Worm (Caenorhabditis elegans) whole organism, L4 larva: ENCODE results near the gene cey-4.

Experiments used
- D1046.2 ChIP-seq: fragments of 200-800 bp; sonication (Bioruptor generic); IDR thresholded peaks from 2 replicates; pipeline ENCODE4 v1.3.6; 2022; ENCODE audit warnings: missing genetic modification characterization, missing compliant biosample characterization
- F10B5.3 ChIP-seq: sonication (generic microtip); optimal IDR thresholded peaks from 2 replicates; lab custom pipeline; 2016; ENCODE audit warnings: mild to moderate bottlenecking, missing genetic modification characterization, missing compliant biosample characterization
- F26F4.8 ChIP-seq: fragments of 200-800 bp; sonication (Bioruptor generic); conservative IDR thresholded peaks from 2 replicates; pipeline ENCODE4 v1.3.6; 2022; ENCODE audit warnings: missing genetic modification characterization, missing compliant biosample characterization
- F44E2.7 ChIP-seq: fragments of 200-800 bp; sonication (Bioruptor generic); IDR thresholded peaks from 2 replicates; pipeline ENCODE4 v2.1.2; 2022; ENCODE audit warnings: missing genetic modification characterization, missing compliant biosample characterization
- F49E8.2 ChIP-seq: sonication (generic microtip); optimal IDR thresholded peaks from 2 replicates; lab custom pipeline; 2016; ENCODE audit warnings: missing compliant biosample characterization, mild to moderate bottlenecking, missing genetic modification characterization, borderline replicate concordance
- aha-1 ChIP-seq: fragments of 150-350 bp; peaks from one replicate; lab custom pipeline; 2014; ENCODE audit warnings: missing biosample characterization, missing genetic modification characterization
- ceh-20 ChIP-seq: fragments of 200-800 bp; sonication (Bioruptor generic); IDR thresholded peaks from 2 replicates; pipeline ENCODE4 v1.3.6; 2022; ENCODE audit warnings: missing genetic modification reagents, missing genetic modification characterization, missing compliant biosample characterization
- ctbp-1 ChIP-seq: fragments of 200-800 bp; sonication (Bioruptor generic); IDR thresholded peaks from 2 replicates; pipeline ENCODE4 v1.3.6; 2022; ENCODE audit warnings: missing genetic modification reagents, missing genetic modification characterization, missing compliant biosample characterization
- daf-16 ChIP-seq, 3 experiments: sonication (generic microtip); optimal IDR thresholded peaks; 2 replicates each; lab custom pipeline; 2016 to 2017; ENCODE audit warnings: missing genetic modification characterization in 3 of 3, missing genetic modification reagents in 3 of 3, mild to moderate bottlenecking in 2 of 3, missing compliant biosample characterization in 2 of 3, missing biosample characterization in 1 of 3, moderate library complexity in 1 of 3
- dmd-6 ChIP-seq: fragments of 200-800 bp; sonication (Bioruptor generic); IDR thresholded peaks from 2 replicates; pipeline ENCODE4 v1.3.6; 2022; ENCODE audit warnings: missing genetic modification reagents, missing genetic modification characterization, missing compliant biosample characterization
- dmd-8 ChIP-seq: fragments of 200-800 bp; sonication (Bioruptor generic); IDR thresholded peaks from 2 replicates; pipeline ENCODE4 v1.3.6; 2022; ENCODE audit warnings: missing genetic modification characterization, missing compliant biosample characterization
- dmd-9 ChIP-seq: fragments of 200-800 bp; sonication (Bioruptor generic); IDR thresholded peaks from 2 replicates; pipeline ENCODE4 v1.3.6; 2022; ENCODE audit warnings: missing genetic modification reagents, missing genetic modification characterization, missing compliant biosample characterization
- dpl-1 ChIP-seq: fragments of 150-350 bp; optimal IDR thresholded peaks from 2 replicates; lab custom pipeline; 2014; ENCODE audit warnings: missing biosample characterization, missing genetic modification reagents, missing genetic modification characterization
- dve-1 ChIP-seq: sonication (generic microtip); optimal IDR thresholded peaks from 2 replicates; lab custom pipeline; 2017; ENCODE audit warnings: antibody characterized with exemption, mild to moderate bottlenecking, missing genetic modification characterization, missing compliant biosample characterization; ENCODE audit not compliant: insufficient read depth
- egl-27 ChIP-seq: sonication (generic microtip); optimal IDR thresholded peaks from 3 replicates; lab custom pipeline; 2017; ENCODE audit warnings: missing biosample characterization, missing genetic modification reagents, missing genetic modification characterization
- egl-43 ChIP-seq: fragments of 200-800 bp; sonication (Bioruptor generic); IDR thresholded peaks from 2 replicates; pipeline ENCODE4 v1.3.6; 2022; ENCODE audit warnings: missing genetic modification reagents, missing genetic modification characterization, missing compliant biosample characterization
- hlh-11 ChIP-seq: fragments of 200-800 bp; sonication (Bioruptor generic); optimal IDR thresholded peaks from 2 replicates; lab custom pipeline; 2018; ENCODE audit warnings: mild to moderate bottlenecking, missing genetic modification characterization, missing compliant biosample characterization
- hlh-30 ChIP-seq: sonication (generic microtip); optimal IDR thresholded peaks from 2 replicates; lab custom pipeline; 2017; ENCODE audit warnings: antibody characterized with exemption, mild to moderate bottlenecking, missing genetic modification characterization, missing compliant biosample characterization; ENCODE audit not compliant: insufficient read depth
- hmg-1.1 ChIP-seq: fragments of 200-800 bp; sonication (Bioruptor generic); IDR thresholded peaks from 2 replicates; pipeline ENCODE4 v1.3.6; 2022; ENCODE audit warnings: missing genetic modification reagents, missing genetic modification characterization, missing compliant biosample characterization
- jun-1 ChIP-seq: fragments of 150-350 bp; optimal IDR thresholded peaks from 2 replicates; lab custom pipeline; 2014; ENCODE audit warnings: missing biosample characterization, missing genetic modification reagents, missing genetic modification characterization
- lin-15B ChIP-seq: fragments of 150-350 bp; sonication (generic microtip); optimal IDR thresholded peaks from 3 replicates; lab custom pipeline; 2014; ENCODE audit warnings: missing biosample characterization, missing genetic modification characterization
- lsy-2 ChIP-seq, 2 experiments: fragments of 150-350 bp in 1 of 2; sonication (generic microtip) in 1 of 2; optimal IDR thresholded peaks; 2 replicates each; lab custom pipeline; 2014 to 2017; ENCODE audit warnings: missing biosample characterization in 2 of 2, missing genetic modification characterization in 2 of 2
- madf-5 ChIP-seq, 2 experiments: fragments of 200-800 bp; sonication (Bioruptor generic); IDR thresholded peaks; 2 replicates each; pipeline ENCODE4 v1.3.6; 2022; ENCODE audit warnings: missing compliant biosample characterization in 2 of 2, missing genetic modification characterization in 2 of 2
- madf-9 ChIP-seq: fragments of 200-800 bp; sonication (Bioruptor generic); conservative IDR thresholded peaks from 2 replicates; pipeline ENCODE4 v1.3.6; 2022; ENCODE audit warnings: missing genetic modification reagents, missing genetic modification characterization, missing compliant biosample characterization
- mdl-1 ChIP-seq, 2 experiments: fragments of 150-350 bp in 1 of 2; sonication (generic microtip) in 1 of 2; optimal IDR thresholded peaks; 2 replicates each; lab custom pipeline; 2014 to 2017; ENCODE audit warnings: missing biosample characterization in 2 of 2, missing genetic modification characterization in 2 of 2
- mep-1 ChIP-seq: fragments of 150-350 bp; sonication (generic microtip); optimal IDR thresholded peaks from 3 replicates; lab custom pipeline; 2014; ENCODE audit warnings: missing biosample characterization, missing genetic modification characterization
- mes-2 ChIP-seq: sonication (generic microtip); optimal IDR thresholded peaks from 2 replicates; lab custom pipeline; 2016; ENCODE audit warnings: missing genotype, mild to moderate bottlenecking, missing genetic modification characterization, missing compliant biosample characterization; ENCODE audit not compliant: poor library complexity, severe bottlenecking
- mxl-2 ChIP-seq: fragments of 200-800 bp; sonication (Bioruptor generic); conservative IDR thresholded peaks from 2 replicates; pipeline ENCODE4 v1.3.6; 2022; ENCODE audit warnings: missing genetic modification reagents, missing genetic modification characterization, missing compliant biosample characterization
- mxl-3 ChIP-seq: fragments of 200-800 bp; sonication (Bioruptor generic); optimal IDR thresholded peaks from 2 replicates; lab custom pipeline; 2018; ENCODE audit warnings: mild to moderate bottlenecking, missing genetic modification characterization, missing compliant biosample characterization
- nhr-10 ChIP-seq: fragments of 150-350 bp; optimal IDR thresholded peaks from 2 replicates; lab custom pipeline; 2014; ENCODE audit warnings: missing biosample characterization, missing genetic modification characterization
- nhr-102 ChIP-seq: sonication (generic microtip); optimal IDR thresholded peaks from 2 replicates; lab custom pipeline; 2016; ENCODE audit warnings: mild to moderate bottlenecking, missing genetic modification characterization, moderate library complexity, missing compliant biosample characterization
- nhr-11 ChIP-seq: fragments of 150-350 bp; optimal IDR thresholded peaks from 2 replicates; lab custom pipeline; 2014; ENCODE audit warnings: missing biosample characterization, missing genetic modification characterization
- nhr-25 ChIP-seq: sonication (generic microtip); optimal IDR thresholded peaks from 2 replicates; lab custom pipeline; 2017; ENCODE audit warnings: missing genetic modification characterization, mild to moderate bottlenecking, missing compliant biosample characterization, antibody characterized with exemption, moderate library complexity, borderline replicate concordance; ENCODE audit not compliant: insufficient read depth
- nhr-28 ChIP-seq: fragments of 150-350 bp; optimal IDR thresholded peaks from 2 replicates; lab custom pipeline; 2014; ENCODE audit warnings: missing biosample characterization, missing genetic modification characterization
- nhr-42 ChIP-seq: fragments of 200-800 bp; sonication (Bioruptor generic); IDR thresholded peaks from 2 replicates; pipeline ENCODE4 v1.3.6; 2022; ENCODE audit warnings: missing genetic modification characterization, missing compliant biosample characterization
- nhr-77 ChIP-seq: fragments of 150-350 bp; optimal IDR thresholded peaks from 2 replicates; lab custom pipeline; 2014; ENCODE audit warnings: missing biosample characterization, missing genetic modification characterization
- pqm-1 ChIP-seq: sonication (generic microtip); optimal IDR thresholded peaks from 2 replicates; lab custom pipeline; 2017; ENCODE audit warnings: missing biosample characterization, missing genetic modification characterization
- rbr-2 ChIP-seq: sonication (generic microtip); optimal IDR thresholded peaks from 2 replicates; lab custom pipeline; 2016; ENCODE audit warnings: missing genotype, missing genetic modification characterization, missing compliant biosample characterization
- sdz-12 ChIP-seq: fragments of 200-800 bp; sonication (Bioruptor generic); optimal IDR thresholded peaks from 2 replicates; lab custom pipeline; 2018; ENCODE audit warnings: mild to moderate bottlenecking, missing genetic modification characterization, missing compliant biosample characterization
- set-16 ChIP-seq: fragments of 200-800 bp; sonication (Bioruptor generic); IDR thresholded peaks from 2 replicates; pipeline ENCODE4 v1.3.6; 2022; ENCODE audit warnings: missing genetic modification reagents, missing genetic modification characterization, missing compliant biosample characterization
- skn-1 ChIP-seq: fragments of 150-350 bp; optimal IDR thresholded peaks from 2 replicates; lab custom pipeline; 2014; ENCODE audit warnings: missing biosample characterization, missing genetic modification characterization
- spr-1 ChIP-seq: sonication (generic microtip); optimal IDR thresholded peaks from 2 replicates; lab custom pipeline; 2016; ENCODE audit warnings: mild to moderate bottlenecking, missing genetic modification characterization, missing compliant biosample characterization
- spr-3 ChIP-seq: fragments of 200-800 bp; sonication (Bioruptor generic); optimal IDR thresholded peaks from 2 replicates; lab custom pipeline; 2018; ENCODE audit warnings: mild to moderate bottlenecking, missing genetic modification characterization, missing compliant biosample characterization
- tra-1 ChIP-seq: fragments of 200-800 bp; sonication (Bioruptor generic); IDR thresholded peaks from 2 replicates; pipeline ENCODE4 v1.3.6; 2022; ENCODE audit warnings: missing genetic modification reagents, missing genetic modification characterization, missing compliant biosample characterization
- zag-1 ChIP-seq: fragments of 150-350 bp; optimal IDR thresholded peaks from 2 replicates; lab custom pipeline; 2014; ENCODE audit warnings: missing biosample characterization, missing genetic modification characterization
- zfp-2 ChIP-seq: sonication (generic microtip); optimal IDR thresholded peaks from 2 replicates; lab custom pipeline; 2016; ENCODE audit warnings: mild to moderate bottlenecking, missing genetic modification characterization, missing compliant biosample characterization
- zip-11 ChIP-seq: fragments of 200-800 bp; sonication (Bioruptor generic); IDR thresholded peaks from 2 replicates; pipeline ENCODE4 v1.3.6; 2022; ENCODE audit warnings: missing genetic modification characterization, missing compliant biosample characterization
- ztf-11 ChIP-seq: fragments of 150-350 bp; optimal IDR thresholded peaks from 2 replicates; lab custom pipeline; 2014; ENCODE audit warnings: missing biosample characterization, missing genetic modification characterization
- ztf-7 ChIP-seq: fragments of 150-350 bp; optimal IDR thresholded peaks from 2 replicates; lab custom pipeline; 2014; ENCODE audit warnings: missing biosample characterization, missing genetic modification characterization

Gene cey-4

DNA sequence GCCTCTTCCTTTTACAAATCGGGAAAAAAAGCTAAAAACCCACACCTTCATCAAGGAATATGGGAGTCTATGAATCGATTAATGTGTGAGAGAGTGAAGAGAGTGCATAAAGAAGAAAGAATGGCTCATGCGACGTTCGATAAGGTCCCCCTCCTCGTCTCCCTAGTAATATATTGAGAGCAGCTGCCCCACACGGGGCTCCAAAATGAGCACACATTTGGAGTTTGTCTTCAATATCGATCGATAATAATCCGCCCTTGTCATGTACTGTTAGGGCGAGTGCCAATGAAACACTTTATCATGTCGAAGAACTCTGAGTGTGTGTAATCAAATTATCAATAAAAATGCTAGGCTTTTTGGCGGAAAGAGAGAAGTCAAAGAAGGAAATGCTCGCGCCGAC is 49.2 kb downstream of the cey-4 start:
- TF ChIP-seq mep-1 = no peak
- no peak for TF ChIP-seq hmg-1.1 (GFP tag; lab: Robert Waterston, UW)
- no peak for TF ChIP-seq nhr-77 (tag; lab: Kevin White, UChicago)
- no peak for TF ChIP-seq ctbp-1 (GFP tag; lab: Robert Waterston, UW)
- TF ChIP-seq F26F4.8 = no peak
- TF ChIP-seq nhr-28 (tag; lab: Kevin White, UChicago) = peak; percentile 11
- peak; percentile 30 for TF ChIP-seq dmd-6 (GFP tag; lab: Robert Waterston, UW)
- TF ChIP-seq ztf-11 (tag; lab: Kevin White, UChicago) = no peak
- no peak for TF ChIP-seq nhr-11 (tag; lab: Kevin White, UChicago)
- TF ChIP-seq spr-1 (tag; lab: Kevin White, UChicago) = no peak
- TF ChIP-seq mes-2 (tag; lab: Kevin White, UChicago) = no peak
- no peak for TF ChIP-seq zip-11 (GFP tag; lab: Robert Waterston, UW)
- no peak for TF ChIP-seq sdz-12 (GFP tag; lab: Kevin White, UChicago)
- TF ChIP-seq F49E8.2 (tag; lab: Kevin White, UChicago) = no peak
- no peak for TF ChIP-seq mxl-3 (GFP tag; lab: Kevin White, UChicago)
- TF ChIP-seq pqm-1 = peak; percentile 34
- no peak for TF ChIP-seq spr-3 (GFP tag; lab: Kevin White, UChicago)
- TF ChIP-seq daf-16 (GFP tag; optimal IDR thresholded peaks at IDR 0.05; lab: Kevin White, UChicago) = no peak
- TF ChIP-seq daf-16 (tag; optimal IDR thresholded peaks at IDR 0.05; lab: Kevin White, UChicago) = peak; percentile 49
- TF ChIP-seq madf-9 (GFP tag; lab: Robert Waterston, UW) = no peak
- no peak for TF ChIP-seq jun-1 (tag; lab: Kevin White, UChicago)
- TF ChIP-seq dve-1 (tag; lab: Kevin White, UChicago) = peak; percentile 16
- no peak for TF ChIP-seq D1046.2
- no peak for TF ChIP-seq F10B5.3 (tag; lab: Kevin White, UChicago)
- no peak for TF ChIP-seq set-16 (GFP tag; lab: Robert Waterston, UW)
- TF ChIP-seq madf-5 (GFP tag; IDR thresholded peaks at IDR 0.05; lab: Robert Waterston, UW) = no peak

DNA sequence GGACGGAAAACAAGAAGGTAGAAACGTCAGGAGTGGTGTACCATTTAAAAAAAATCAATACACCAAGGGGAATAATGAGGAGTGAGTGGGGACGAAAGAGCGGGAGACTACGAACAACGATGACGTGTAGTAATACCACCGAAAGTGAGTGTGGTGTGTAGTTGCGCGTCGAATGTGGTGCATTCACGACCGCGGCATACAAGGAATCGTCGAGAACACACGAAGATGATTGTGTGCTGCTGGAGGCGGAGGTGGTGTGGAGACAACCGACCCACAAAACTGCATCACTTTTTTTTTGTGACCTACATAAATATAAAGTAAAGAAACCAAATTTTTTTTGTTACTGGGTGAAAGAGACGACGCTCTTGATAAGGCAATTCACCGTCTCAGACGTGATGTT is 50.1 kb downstream of the cey-4 start:
- TF ChIP-seq skn-1 (tag; lab: Kevin White, UChicago) (no peak), dmd-8 (GFP tag; lab: Robert Waterston, UW) (no peak), dmd-9 (GFP tag; lab: Robert Waterston, UW) (peak; percentile 57; the same call in 1 of the 2 replicates), hmg-1.1 (GFP tag; lab: Robert Waterston, UW) (peak; percentile 52), rbr-2 (peak; percentile 70), egl-43 (0 out of 2 replicates have a peak, but pooled peaks have one; percentile 43), lsy-2 (tag; optimal IDR thresholded peaks at IDR 0.05; lab: Kevin White, UChicago) (peak; percentile 63 to 76), F44E2.7 (GFP tag; lab: Robert Waterston, UW) (no peak), nhr-10 (tag; lab: Kevin White, UChicago) (no peak), nhr-42 (GFP tag; lab: Robert Waterston, UW) (0 out of 2 replicates have a peak, but pooled peaks have one; percentile 25), mxl-2 (no peak), ztf-7 (tag; lab: Kevin White, UChicago) (no peak), daf-16 (GFP tag; optimal IDR thresholded peaks at IDR 0.05; lab: Kevin White, UChicago) (no peak), daf-16 (tag; optimal IDR thresholded peaks at IDR 0.05; lab: Kevin White, UChicago) (peak; percentile 21), hlh-11 (tag; lab: Kevin White, UChicago) (peak; percentile 82), zfp-2 (no peak), mdl-1 (tag; optimal IDR thresholded peaks at IDR 0.05; lab: Kevin White, UChicago) (peak in 1 of 2 experiments; percentile 15), nhr-102 (tag; lab: Kevin White, UChicago) (peak; percentile 41), dpl-1 (GFP tag; lab: Kevin White, UChicago) (peak; percentile 60), aha-1 (tag; lab: Kevin White, UChicago) (peak; percentile 93), nhr-25 (peak; percentile 63), tra-1 (GFP tag; lab: Robert Waterston, UW) (0 out of 2 replicates have a peak, but pooled peaks have one; percentile 37), mxl-3 (GFP tag; lab: Kevin White, UChicago) (peak; percentile 59), lin-15B (tag; lab: Kevin White, UChicago) (no peak), zag-1 (tag; lab: Kevin White, UChicago) (no peak), ceh-20 (GFP tag; lab: Robert Waterston, UW) (0 out of 2 replicates have a peak, but pooled peaks have one; percentile 35), mep-1 (peak; percentile 86), hlh-30 (peak; percentile 58), egl-27 (no peak)
